Worm (Caenorhabditis elegans): ENCODE data around the gene ech-5.

DNA sequence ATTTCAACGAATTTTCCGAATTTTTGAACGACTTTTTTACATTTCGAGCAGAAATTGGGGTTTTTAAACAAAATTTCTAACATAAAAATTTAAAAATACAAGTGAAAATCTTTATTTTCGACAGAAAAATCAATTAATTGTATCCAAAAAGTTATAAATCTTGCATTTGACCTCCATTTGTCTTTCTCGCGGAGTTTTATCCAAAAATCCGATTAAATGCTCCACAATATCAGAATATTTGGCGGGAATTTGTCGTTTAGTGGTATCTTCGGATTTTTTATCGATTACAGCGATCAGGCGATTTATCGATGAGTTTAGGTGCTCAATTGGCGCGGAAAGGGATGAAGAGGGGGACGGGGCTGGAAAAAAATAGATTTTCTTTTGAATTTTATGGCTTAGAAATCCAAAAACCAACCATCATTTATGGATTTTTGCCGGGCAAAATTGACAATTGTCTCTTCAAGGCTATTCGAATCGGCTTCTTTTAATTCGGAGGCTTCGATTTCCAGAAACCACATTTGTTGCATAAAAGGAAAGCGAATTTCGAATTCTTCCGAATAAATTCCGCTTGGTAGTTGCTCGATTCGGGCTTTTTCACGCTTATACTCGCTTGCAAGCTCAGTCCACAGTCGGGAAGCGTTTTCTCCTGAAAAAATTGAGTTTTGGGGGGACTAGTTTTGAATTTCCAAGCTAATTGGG lies 33.6 kb downstream of the ech-5 start:
- TF ChIP-seq nhr-237 (tag; optimal IDR thresholded peaks at IDR 0.05) (no peak), aha-1 (tag) (peak; percentile 93), pqm-1 (tag; optimal IDR thresholded peaks at IDR 0.05) (no peak), ama-1 (optimal IDR thresholded peaks at IDR 0.05) (no peak), nhr-42 (GFP tag; IDR thresholded peaks at IDR 0.05) (no peak), sdz-12 (GFP tag; optimal IDR thresholded peaks at IDR 0.05) (no peak), snpc-4 (tag; optimal IDR thresholded peaks at IDR 0.05) (no peak), ztf-11 (tag; optimal IDR thresholded peaks at IDR 0.05) (no peak), skn-1 (tag; optimal IDR thresholded peaks at IDR 0.05) (no peak), fos-1 (tag; optimal IDR thresholded peaks at IDR 0.05) (no peak), nhr-25 (tag; optimal IDR thresholded peaks at IDR 0.05; ENCODE audit: borderline replicate concordance, insufficient read depth) (no peak), nhr-102 (tag; optimal IDR thresholded peaks at IDR 0.05) (no peak), mdt-29 (GFP tag; IDR thresholded peaks at IDR 0.05) (no peak), rbr-2 (tag; optimal IDR thresholded peaks at IDR 0.05) (no peak)

Data from whole organism, L4 larva.